Worm (Caenorhabditis elegans) whole organism, L4 larva: ENCODE measurements around the gene R04B5.11.

Experiments
- F49E8.2 ChIP-seq: sonication (generic microtip); optimal IDR thresholded peaks from 2 replicates; lab custom pipeline; 2016; ENCODE audit warnings: missing compliant biosample characterization, mild to moderate bottlenecking, missing genetic modification characterization, borderline replicate concordance
- ama-1 ChIP-seq: fragments of 150-350 bp; optimal IDR thresholded peaks from 2 replicates; lab custom pipeline; 2014; ENCODE audit warnings: inconsistent platforms, mixed read lengths
- mep-1 ChIP-seq: fragments of 150-350 bp; sonication (generic microtip); optimal IDR thresholded peaks from 3 replicates; lab custom pipeline; 2014; ENCODE audit warnings: missing biosample characterization, missing genetic modification characterization
- pqm-1 ChIP-seq: sonication (generic microtip); optimal IDR thresholded peaks from 2 replicates; lab custom pipeline; 2017; ENCODE audit warnings: missing biosample characterization, missing genetic modification characterization
- skn-1 ChIP-seq: fragments of 150-350 bp; optimal IDR thresholded peaks from 2 replicates; lab custom pipeline; 2014; ENCODE audit warnings: missing biosample characterization, missing genetic modification characterization
- snpc-4 ChIP-seq: fragments of 150-350 bp; optimal IDR thresholded peaks from 2 replicates; lab custom pipeline; 2014; ENCODE audit warnings: missing biosample characterization, missing genetic modification characterization
- unc-62 ChIP-seq, 3 experiments: fragments of 150-350 bp in 1 of 3; sonication (generic microtip); optimal IDR thresholded peaks in 2 of 3; peaks in 1 of 3; 1 replicate in 1 of 3; 2 replicates in 2 of 3; lab custom pipeline; 2014 to 2017; ENCODE audit warnings: missing biosample characterization in 3 of 3, missing genetic modification characterization in 3 of 3, missing genetic modification reagents in 3 of 3, missing genotype in 1 of 3

ce11 chrV:10086141-10086540 lies 4.9 kb downstream of the R04B5.11 start:
- TF ChIP-seq skn-1 (tag; lab: Kevin White, UChicago) = no peak
- TF ChIP-seq F49E8.2 = no peak
- no peak for TF ChIP-seq snpc-4 (tag; lab: Kevin White, UChicago)
- no peak for TF ChIP-seq ama-1 (lab: Kevin White, UChicago)
- TF ChIP-seq unc-62 (GFP tag; optimal IDR thresholded peaks at IDR 0.05 in 1 of 2; lab: Kevin White, UChicago) = no peak
- TF ChIP-seq unc-62 (tag; optimal IDR thresholded peaks at IDR 0.05; lab: Kevin White, UChicago) = no peak
- no peak for TF ChIP-seq pqm-1 (tag; lab: Kevin White, UChicago)
- no peak for TF ChIP-seq mep-1 (tag; lab: Kevin White, UChicago)
